Worm (Caenorhabditis elegans): Measurements from ENCODE around the gene cyn-3.

DNA sequence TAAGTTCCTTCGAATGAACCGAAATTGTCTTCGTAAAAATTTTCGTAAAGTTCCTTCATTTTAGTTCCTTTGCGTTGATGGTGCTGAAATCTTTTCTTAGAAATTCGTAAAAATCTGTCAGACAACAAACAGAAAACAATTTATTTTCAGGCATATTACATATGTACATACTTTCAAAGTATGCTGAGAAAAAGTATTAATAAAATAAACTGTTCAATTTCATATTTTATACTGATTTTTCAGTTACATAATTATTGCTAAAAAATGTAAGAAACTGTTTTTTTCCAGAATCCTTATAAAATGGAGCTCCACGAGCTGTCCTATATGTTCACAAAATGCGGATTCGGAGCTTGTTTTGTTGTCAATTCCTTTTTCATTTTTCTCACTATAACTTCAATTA lies 31.0 kb upstream of the cyn-3 start, which contains the start of gene str-45:
- TF ChIP-seq fkh-10 (GFP tag; optimal IDR thresholded peaks at IDR 0.05) (no peak), pag-3 (tag; optimal IDR thresholded peaks at IDR 0.05; ENCODE audit: borderline replicate concordance) (no peak), ama-1 (optimal IDR thresholded peaks at IDR 0.05) (no peak), nfya-1 (tag; optimal IDR thresholded peaks at IDR 0.05) (no peak), lim-6 (tag; optimal IDR thresholded peaks at IDR 0.05) (no peak), F13H6.1 (tag; optimal IDR thresholded peaks at IDR 0.05) (no peak), pqm-1 (tag; optimal IDR thresholded peaks at IDR 0.05) (no peak), elt-2 (tag; optimal IDR thresholded peaks at IDR 0.05) (no peak), ceh-31 (tag; optimal IDR thresholded peaks at IDR 0.05) (no peak), ceh-48 (tag; optimal IDR thresholded peaks at IDR 0.05) (no peak)
